Worm (Caenorhabditis elegans) whole organism, early embryonic: ENCODE measurements around the gene Y40B10A.11.

Experiments used
- B0310.2 ChIP-seq: sonication (generic microtip); optimal IDR thresholded peaks from 2 replicates; lab custom pipeline; 2016; ENCODE audit warnings: mild to moderate bottlenecking, missing genetic modification characterization, missing compliant biosample characterization
- ama-1 ChIP-seq: fragments of 150-350 bp; optimal IDR thresholded peaks from 2 replicates; lab custom pipeline; 2014
- flt-1 ChIP-seq: fragments of 200-800 bp; sonication (Bioruptor generic); IDR thresholded peaks from 2 replicates; pipeline ENCODE4 v1.3.6; 2022; ENCODE audit warnings: missing genetic modification characterization, missing compliant biosample characterization
- tbx-37 ChIP-seq: fragments of 200-800 bp; sonication (Bioruptor generic); conservative IDR thresholded peaks from 2 replicates; pipeline ENCODE4 v1.3.6; 2022; ENCODE audit warnings: missing genetic modification reagents, missing genetic modification characterization, missing compliant biosample characterization
- tra-4 ChIP-seq: sonication (generic microtip); optimal IDR thresholded peaks from 2 replicates; lab custom pipeline; 2017; ENCODE audit warnings: missing genetic modification characterization, missing compliant biosample characterization

ce11 chrV:2035545-2035944, 15.9 kb downstream of the Y40B10A.11 start, which contains the start of gene srab-23:
- TF ChIP-seq B0310.2 (tag; lab: Kevin White, UChicago), result no peak
- no peak for TF ChIP-seq tbx-37 (GFP tag; lab: Robert Waterston, UW)
- TF ChIP-seq flt-1 (GFP tag; lab: Robert Waterston, UW), result no peak
- TF ChIP-seq ama-1 (lab: Kevin White, UChicago), result no peak
- TF ChIP-seq tra-4 (tag; lab: Kevin White, UChicago), result no peak
